Worm (Caenorhabditis elegans) whole organism, L4 larva: Measurements from ENCODE around the gene ttr-36.
A peak's percentile ranks its signal among the peaks of the same experiment; 100 is the strongest.

Experiments used
- Y75B8A.6 ChIP-seq: fragments of 200-800 bp; sonication (Bioruptor generic); IDR thresholded peaks from 2 replicates; pipeline ENCODE4 v1.3.6; 2022; ENCODE audit warnings: missing genetic modification reagents, missing genetic modification characterization, missing compliant biosample characterization
- aha-1 ChIP-seq: fragments of 150-350 bp; peaks from one replicate; lab custom pipeline; 2014; ENCODE audit warnings: missing biosample characterization, missing genetic modification characterization
- ceh-82 ChIP-seq: sonication (generic microtip); optimal IDR thresholded peaks from 2 replicates; lab custom pipeline; 2017; ENCODE audit warnings: missing biosample characterization, missing genetic modification characterization
- dmd-9 ChIP-seq: fragments of 200-800 bp; sonication (Bioruptor generic); IDR thresholded peaks from 2 replicates; pipeline ENCODE4 v1.3.6; 2022; ENCODE audit warnings: missing genetic modification reagents, missing genetic modification characterization, missing compliant biosample characterization
- hmg-1.1 ChIP-seq: fragments of 200-800 bp; sonication (Bioruptor generic); IDR thresholded peaks from 2 replicates; pipeline ENCODE4 v1.3.6; 2022; ENCODE audit warnings: missing genetic modification reagents, missing genetic modification characterization, missing compliant biosample characterization
- lin-1 ChIP-seq: fragments of 200-800 bp; sonication (Bioruptor generic); IDR thresholded peaks from 2 replicates; pipeline ENCODE4 v1.3.6; 2022; ENCODE audit warnings: missing genetic modification reagents, missing genetic modification characterization, missing compliant biosample characterization
- lir-3 ChIP-seq: sonication (generic microtip); optimal IDR thresholded peaks from 2 replicates; lab custom pipeline; 2016; ENCODE audit warnings: mild to moderate bottlenecking, missing genetic modification characterization, missing compliant biosample characterization
- set-16 ChIP-seq: fragments of 200-800 bp; sonication (Bioruptor generic); IDR thresholded peaks from 2 replicates; pipeline ENCODE4 v1.3.6; 2022; ENCODE audit warnings: missing genetic modification reagents, missing genetic modification characterization, missing compliant biosample characterization
- unc-62 ChIP-seq, 3 experiments: fragments of 150-350 bp in 1 of 3; sonication (generic microtip); optimal IDR thresholded peaks in 2 of 3; peaks in 1 of 3; 1 replicate in 1 of 3; 2 replicates in 2 of 3; lab custom pipeline; 2014 to 2017; ENCODE audit warnings: missing biosample characterization in 3 of 3, missing genetic modification characterization in 3 of 3, missing genetic modification reagents in 3 of 3, missing genotype in 1 of 3

Gene ttr-36

ce11 chrX:6553634-6554033 lies 42.9 kb downstream of the ttr-36 start:
- no peak for TF ChIP-seq set-16 (GFP tag; lab: Robert Waterston, UW)
- TF ChIP-seq lir-3 = no peak
- TF ChIP-seq Y75B8A.6 (GFP tag; lab: Robert Waterston, UW) = no peak
- TF ChIP-seq aha-1 (tag; lab: Kevin White, UChicago) = peak; percentile 97
- no peak for TF ChIP-seq lin-1 (GFP tag; lab: Robert Waterston, UW)
- TF ChIP-seq dmd-9 (GFP tag; lab: Robert Waterston, UW) = no peak
- TF ChIP-seq hmg-1.1 = no peak
- TF ChIP-seq, all 104 proteins: peak for 1

ce11 chrX:6560495-6560894 lies 49.8 kb downstream of the ttr-36 start:
- no peak for TF ChIP-seq ceh-82 (tag; lab: Kevin White, UChicago)
- peak in 1 of 2 experiments; percentile 98 for TF ChIP-seq unc-62 (GFP tag; optimal IDR thresholded peaks at IDR 0.05 in 1 of 2; lab: Kevin White, UChicago)
- no peak for TF ChIP-seq unc-62 (tag; optimal IDR thresholded peaks at IDR 0.05; lab: Kevin White, UChicago)
